Fruit fly (Drosophila melanogaster) whole organism, embryonic: ENCODE measurements around the gene CG3726.

Experiments
- CG10543 ChIP-seq: fragments of 200-800 bp; sonication (Bioruptor generic); optimal IDR thresholded peaks from 3 replicates; lab custom pipeline; 2017; ENCODE audit warnings: missing biosample characterization, mild to moderate bottlenecking, missing genetic modification characterization, moderate library complexity
- CG11247 ChIP-seq: fragments of 200-800 bp; sonication (Bioruptor generic); IDR thresholded peaks from 2 replicates; pipeline ENCODE4 v1.3.6; 2022; ENCODE audit warnings: missing biosample characterization, missing genetic modification characterization
- CG11723 ChIP-seq: fragments of 200-800 bp; sonication (Bioruptor generic); optimal IDR thresholded peaks from 2 replicates; lab custom pipeline; 2017; ENCODE audit warnings: missing biosample characterization, mild to moderate bottlenecking, missing genetic modification characterization
- CG12942 ChIP-seq: fragments of 200-800 bp; sonication (Bioruptor generic); optimal IDR thresholded peaks from 3 replicates; lab custom pipeline; 2016; ENCODE audit warnings: missing biosample characterization, missing genetic modification characterization
- CG14710 ChIP-seq: fragments of 200-800 bp; sonication (Bioruptor generic); optimal IDR thresholded peaks from 3 replicates; lab custom pipeline; 2019; ENCODE audit warnings: missing biosample characterization, mild to moderate bottlenecking, missing genetic modification characterization, moderate library complexity
- CG1603 ChIP-seq: fragments of 200-800 bp; sonication (Bioruptor generic); optimal IDR thresholded peaks from 2 replicates; lab custom pipeline; 2019; ENCODE audit warnings: missing biosample characterization, mild to moderate bottlenecking, missing genetic modification characterization, moderate library complexity
- CG2678 ChIP-seq: fragments of 200-800 bp; sonication (Bioruptor generic); optimal IDR thresholded peaks from 3 replicates; lab custom pipeline; 2019; ENCODE audit warnings: missing biosample characterization, mild to moderate bottlenecking, missing genetic modification characterization, moderate library complexity
- CG31224 ChIP-seq: fragments of 200-800 bp; sonication (Bioruptor generic); IDR thresholded peaks from 2 replicates; pipeline ENCODE4 v1.3.6; 2022; ENCODE audit warnings: missing biosample characterization, missing genetic modification characterization
- CG4360 ChIP-seq: fragments of 200-800 bp; sonication (Bioruptor generic); IDR thresholded peaks from 2 replicates; pipeline ENCODE4 v1.3.6; 2022; ENCODE audit warnings: missing biosample characterization, missing genetic modification characterization
- CG4820 ChIP-seq: fragments of 200-800 bp; sonication (Bioruptor generic); optimal IDR thresholded peaks from 3 replicates; lab custom pipeline; 2016; ENCODE audit warnings: missing biosample characterization, missing genetic modification characterization
- CG6175 ChIP-seq: fragments of 200-800 bp; sonication (Bioruptor generic); IDR thresholded peaks from 3 replicates; pipeline ENCODE4 v1.3.6; 2022; ENCODE audit warnings: missing biosample characterization, missing genetic modification characterization
- CG6654 ChIP-seq: fragments of 200-800 bp; sonication (Bioruptor generic); optimal IDR thresholded peaks from 2 replicates; lab custom pipeline; 2017; ENCODE audit warnings: missing biosample characterization, mild to moderate bottlenecking, missing genetic modification characterization
- CrebB ChIP-seq: fragments of 200-800 bp; sonication (Bioruptor generic); optimal IDR thresholded peaks from 3 replicates; lab custom pipeline; 2018; ENCODE audit warnings: missing biosample characterization, mild to moderate bottlenecking, missing genetic modification characterization
- Fer3 ChIP-seq: fragments of 200-800 bp; sonication (Bioruptor generic); optimal IDR thresholded peaks from 2 replicates; lab custom pipeline; 2018; ENCODE audit warnings: missing biosample characterization, mild to moderate bottlenecking, missing genetic modification characterization, moderate library complexity
- HLHmδ ChIP-seq: fragments of 200-800 bp; sonication (Bioruptor generic); optimal IDR thresholded peaks from 2 replicates; lab custom pipeline; 2018; ENCODE audit warnings: missing biosample characterization, mild to moderate bottlenecking, missing genetic modification characterization, moderate library complexity
- Hmx ChIP-seq: fragments of 200-800 bp; sonication (Bioruptor generic); optimal IDR thresholded peaks from 2 replicates; lab custom pipeline; 2016; ENCODE audit warnings: missing biosample characterization, missing genetic modification characterization
- Hr78 ChIP-seq, 2 experiments: fragments of 200-800 bp in 1 of 2; fragments of >200 bp in 1 of 2; sonication (Bioruptor generic) in 1 of 2; optimal IDR thresholded peaks; 2 replicates each; lab custom pipeline; 2017 to 2019; ENCODE audit warnings: missing biosample characterization in 2 of 2, missing genetic modification characterization in 2 of 2, mild to moderate bottlenecking in 1 of 2, moderate library complexity in 1 of 2
- Hsf ChIP-seq: fragments of 200-800 bp; sonication (Bioruptor generic); optimal IDR thresholded peaks from 3 replicates; lab custom pipeline; 2016; ENCODE audit warnings: missing biosample characterization, missing genetic modification characterization
- MTF-1 ChIP-seq: fragments of 200-800 bp; sonication (Bioruptor generic); optimal IDR thresholded peaks from 2 replicates; lab custom pipeline; 2018; ENCODE audit warnings: missing biosample characterization, mild to moderate bottlenecking, missing genetic modification characterization, borderline replicate concordance
- Max ChIP-seq: fragments of 200-800 bp; sonication (Bioruptor generic); optimal IDR thresholded peaks from 2 replicates; lab custom pipeline; 2016; ENCODE audit warnings: missing biosample characterization, mild to moderate bottlenecking, missing genetic modification characterization
- NC2β ChIP-seq: fragments of 200-800 bp; sonication (Bioruptor generic); optimal IDR thresholded peaks from 2 replicates; lab custom pipeline; 2016; ENCODE audit warnings: missing biosample characterization, missing genetic modification characterization
- Oli ChIP-seq: fragments of 200-800 bp; sonication (Bioruptor generic); optimal IDR thresholded peaks from 2 replicates; lab custom pipeline; 2018; ENCODE audit warnings: missing biosample characterization, mild to moderate bottlenecking, missing genetic modification characterization, moderate library complexity
- Sin3A ChIP-seq: fragments of >200 bp; optimal IDR thresholded peaks from 2 replicates; lab custom pipeline; 2018
- Spps ChIP-seq: fragments of 200-800 bp; sonication (Bioruptor generic); optimal IDR thresholded peaks from 2 replicates; lab custom pipeline; 2018; ENCODE audit warnings: missing biosample characterization, mild to moderate bottlenecking, missing genetic modification characterization
- Sry-δ ChIP-seq: fragments of 200-800 bp; sonication (Bioruptor generic); optimal IDR thresholded peaks from 2 replicates; lab custom pipeline; 2016; ENCODE audit warnings: missing biosample characterization, missing genetic modification characterization
- ash1 ChIP-seq: fragments of 200-800 bp; sonication (Bioruptor generic); optimal IDR thresholded peaks from 2 replicates; lab custom pipeline; 2018; ENCODE audit warnings: missing biosample characterization, mild to moderate bottlenecking, missing genetic modification characterization
- cas ChIP-seq: fragments of 200-800 bp; sonication (Bioruptor generic); IDR thresholded peaks from 2 replicates; pipeline ENCODE4 v1.3.6; 2022; ENCODE audit warnings: missing biosample characterization, missing genetic modification characterization
- corto ChIP-seq: fragments of 200-800 bp; sonication (Bioruptor generic); optimal IDR thresholded peaks from 2 replicates; lab custom pipeline; 2016; ENCODE audit warnings: missing biosample characterization, mild to moderate bottlenecking, missing genetic modification characterization, moderate library complexity
- cwo ChIP-seq: fragments of 200-800 bp; sonication (Bioruptor generic); optimal IDR thresholded peaks from 3 replicates; lab custom pipeline; 2017; ENCODE audit warnings: missing biosample characterization, missing genetic modification characterization, mild to moderate bottlenecking, moderate library complexity, missing genetic modification reagents
- danr ChIP-seq: fragments of 200-800 bp; sonication (Bioruptor generic); IDR thresholded peaks from 2 replicates; pipeline ENCODE4 v1.3.6; 2022; ENCODE audit warnings: missing biosample characterization, missing genetic modification characterization
- dimm ChIP-seq: fragments of 200-800 bp; sonication (Bioruptor generic); IDR thresholded peaks from 2 replicates; pipeline ENCODE4 v1.3.6; 2022; ENCODE audit warnings: missing biosample characterization, missing genetic modification characterization
- disco-r ChIP-seq: fragments of 200-800 bp; sonication (Bioruptor generic); optimal IDR thresholded peaks from 2 replicates; lab custom pipeline; 2016; ENCODE audit warnings: missing biosample characterization, missing genetic modification characterization
- dm ChIP-seq: fragments of 200-800 bp; sonication (Bioruptor generic); optimal IDR thresholded peaks from 3 replicates; lab custom pipeline; 2016; ENCODE audit warnings: missing biosample characterization, missing genetic modification characterization
- en ChIP-seq: fragments of 200-800 bp; sonication (Bioruptor generic); optimal IDR thresholded peaks from 2 replicates; lab custom pipeline; 2016; ENCODE audit warnings: missing biosample characterization, missing genetic modification characterization
- ewg ChIP-seq: fragments of 200-800 bp; sonication (Bioruptor generic); optimal IDR thresholded peaks from 3 replicates; lab custom pipeline; 2017; ENCODE audit warnings: mild to moderate bottlenecking, missing biosample characterization, missing genetic modification reagents, missing genetic modification characterization
- hth ChIP-seq: fragments of >200 bp; optimal IDR thresholded peaks from 2 replicates; lab custom pipeline; 2017; ENCODE audit warnings: inconsistent platforms
- jumu ChIP-seq: fragments of 200-800 bp; sonication (Bioruptor generic); optimal IDR thresholded peaks from 3 replicates; lab custom pipeline; 2016; ENCODE audit warnings: missing biosample characterization, missing genetic modification characterization
- phol ChIP-seq: fragments of 200-800 bp; sonication (Bioruptor generic); optimal IDR thresholded peaks from 3 replicates; lab custom pipeline; 2018; ENCODE audit warnings: missing biosample characterization, mild to moderate bottlenecking, missing genetic modification characterization, moderate library complexity
- slbo ChIP-seq: fragments of 200-800 bp; sonication (Bioruptor generic); IDR thresholded peaks from 2 replicates; pipeline ENCODE4 v1.3.6; 2022; ENCODE audit warnings: missing biosample characterization, missing genetic modification characterization
- slou ChIP-seq: fragments of 200-800 bp; sonication (Bioruptor generic); optimal IDR thresholded peaks from 3 replicates; lab custom pipeline; 2016; ENCODE audit warnings: missing biosample characterization, missing genetic modification characterization
- sna ChIP-seq: fragments of 200-800 bp; sonication (Bioruptor generic); IDR thresholded peaks from 2 replicates; pipeline ENCODE4 v1.3.6; 2022; ENCODE audit warnings: missing biosample characterization, missing genetic modification characterization; ENCODE audit not compliant: partially characterized antibody
- sqz ChIP-seq: fragments of 200-800 bp; sonication (Bioruptor generic); optimal IDR thresholded peaks from 3 replicates; lab custom pipeline; 2018; ENCODE audit warnings: missing biosample characterization, mild to moderate bottlenecking, missing genetic modification characterization
- ssp ChIP-seq: fragments of 200-800 bp; sonication (Bioruptor generic); IDR thresholded peaks from 2 replicates; pipeline ENCODE4 v1.3.6; 2022; ENCODE audit warnings: missing biosample characterization, missing genetic modification characterization
- tgo ChIP-seq: fragments of 200-800 bp; sonication (Bioruptor generic); IDR thresholded peaks from 3 replicates; pipeline ENCODE4 v1.3.6; 2022; ENCODE audit warnings: missing biosample characterization, missing genetic modification characterization
- tio ChIP-seq: fragments of 200-800 bp; sonication (Bioruptor generic); optimal IDR thresholded peaks from 2 replicates; lab custom pipeline; 2017; ENCODE audit warnings: missing biosample characterization, missing genetic modification characterization, inconsistent platforms
- ttk ChIP-seq: fragments of 200-800 bp; sonication (Bioruptor generic); IDR thresholded peaks from 2 replicates; pipeline ENCODE4 v2.1.2; 2022; ENCODE audit warnings: missing biosample characterization, missing genetic modification characterization
- unc-4 ChIP-seq: fragments of 200-800 bp; sonication (Bioruptor generic); IDR thresholded peaks from 2 replicates; pipeline ENCODE4 v1.3.6; 2022; ENCODE audit warnings: missing biosample characterization, missing genetic modification characterization; ENCODE audit not compliant: partially characterized antibody
- wek ChIP-seq: fragments of 200-800 bp; sonication (Bioruptor generic); optimal IDR thresholded peaks from 3 replicates; lab custom pipeline; 2018; ENCODE audit warnings: missing biosample characterization, mild to moderate bottlenecking, missing genetic modification characterization, moderate library complexity
- wor ChIP-seq: fragments of 200-800 bp; sonication (Bioruptor generic); IDR thresholded peaks from 2 replicates; pipeline ENCODE4 v1.3.6; 2022; ENCODE audit warnings: missing biosample characterization, missing genetic modification characterization

The CG3726 gene

dm6 chrX:5894529-5895487, 22.1 kb upstream of the CG3726 start (continued):
- TF ChIP-seq MTF-1 (no peak), en (no peak), cwo (peak; percentile 11), slbo (GFP tag; lab: Robert Waterston, UW) (peak; percentile 45; the same call in 1 of the 2 replicates), CG10543 (no peak), wor (no peak), NC2β (no peak), CG12942 (GFP tag; lab: Kevin White, UChicago) (no peak), CG31224 (no peak; the same call in 1 of the 2 replicates), sqz (GFP tag; lab: Kevin White, UChicago) (no peak), Max (GFP tag; lab: Kevin White, UChicago) (no peak), CG4820 (no peak), HLHmδ (GFP tag; lab: Kevin White, UChicago) (no peak), cas (GFP tag; lab: Robert Waterston, UW) (no peak), Hr78 (GFP tag; optimal IDR thresholded peaks at IDR 0.05; lab: Kevin White, UChicago) (no peak), CG1603 (tag; lab: Kevin White, UChicago) (peak; percentile 6), disco-r (no peak), Sin3A (no peak), slou (GFP tag; lab: Kevin White, UChicago) (no peak), Hsf (GFP tag; lab: Kevin White, UChicago) (no peak), hth (no peak), ttk (no peak), tgo (GFP tag; lab: Robert Waterston, UW) (no peak), CG2678 (tag; lab: Kevin White, UChicago) (peak; percentile 15), CG11247 (no peak), CG6654 (GFP tag; lab: Kevin White, UChicago) (no peak), dm (GFP tag; lab: Kevin White, UChicago) (no peak), jumu (GFP tag; lab: Kevin White, UChicago) (no peak), tio (GFP tag; lab: Kevin White, UChicago) (no peak), ash1 (no peak), ewg (GFP tag; lab: Kevin White, UChicago) (no peak), Spps (tag; lab: Kevin White, UChicago) (no peak), danr (GFP tag; lab: Robert Waterston, UW) (no peak), Hmx (GFP tag; lab: Kevin White, UChicago) (no peak), wek (GFP tag; lab: Kevin White, UChicago) (no peak), CG6175 (GFP tag; lab: Robert Waterston, UW) (no peak), CrebB (tag; lab: Kevin White, UChicago) (no peak), CG11723 (GFP tag; lab: Kevin White, UChicago) (no peak), CG4360 (no peak), CG14710 (tag; lab: Kevin White, UChicago) (peak; percentile 15), phol (peak; percentile 30), dimm (GFP tag; lab: Robert Waterston, UW) (no peak), unc-4 (no peak), Sry-δ (GFP tag; lab: Kevin White, UChicago) (no peak), corto (no peak), sna (GFP tag; lab: Robert Waterston, UW) (no peak), ssp (GFP tag; lab: Robert Waterston, UW) (no peak), Fer3 (tag; lab: Kevin White, UChicago) (no peak), Oli (tag; lab: Kevin White, UChicago) (peak; percentile 46)
